Fruit fly (Drosophila melanogaster) whole organism, embryonic: ENCODE data around the gene LManIV.

Experiments
- Abd-B ChIP-seq: fragments of 200-800 bp; sonication (Bioruptor generic); optimal IDR thresholded peaks from 2 replicates; lab custom pipeline; 2018; ENCODE audit warnings: missing biosample characterization, mild to moderate bottlenecking, missing genetic modification characterization, moderate library complexity
- Awh ChIP-seq: fragments of 200-800 bp; sonication (Bioruptor generic); IDR thresholded peaks from 2 replicates; pipeline ENCODE4, ENCODE4 v1.3.6; 2022; ENCODE audit warnings: missing biosample characterization, missing genetic modification characterization
- Blimp-1 ChIP-seq: fragments of 200-800 bp; sonication (Bioruptor generic); optimal IDR thresholded peaks from 3 replicates; lab custom pipeline; 2018; ENCODE audit warnings: missing biosample characterization, missing genetic modification characterization, mild to moderate bottlenecking, moderate library complexity, missing genetic modification reagents
- CG10147 ChIP-seq: fragments of 200-800 bp; sonication (Bioruptor generic); optimal IDR thresholded peaks from 2 replicates; lab custom pipeline; 2019; ENCODE audit warnings: missing biosample characterization, mild to moderate bottlenecking, missing genetic modification characterization, moderate library complexity
- CG11085 ChIP-seq: fragments of 200-800 bp; sonication (Bioruptor generic); IDR thresholded peaks from 2 replicates; pipeline ENCODE4 v1.3.6; 2022; ENCODE audit warnings: missing biosample characterization, missing genetic modification characterization
- CG12219 ChIP-seq: fragments of 200-800 bp; sonication (Bioruptor generic); optimal IDR thresholded peaks from 3 replicates; lab custom pipeline; 2018; ENCODE audit warnings: missing biosample characterization, mild to moderate bottlenecking, missing genetic modification characterization
- CG12236 ChIP-seq: fragments of 200-800 bp; sonication (Bioruptor generic); optimal IDR thresholded peaks from 2 replicates; lab custom pipeline; 2016; ENCODE audit warnings: missing biosample characterization, missing genetic modification characterization
- CG12744 ChIP-seq: fragments of 200-800 bp; sonication (Bioruptor generic); optimal IDR thresholded peaks from 2 replicates; lab custom pipeline; 2016; ENCODE audit warnings: missing biosample characterization, missing genetic modification characterization
- CG13424 ChIP-seq: fragments of 200-800 bp; sonication (Bioruptor generic); optimal IDR thresholded peaks from 2 replicates; lab custom pipeline; 2019; ENCODE audit warnings: missing biosample characterization, mild to moderate bottlenecking, missing genetic modification characterization, moderate library complexity
- CG13775 ChIP-seq: fragments of 200-800 bp; sonication (Bioruptor generic); optimal IDR thresholded peaks from 3 replicates; lab custom pipeline; 2017; ENCODE audit warnings: missing biosample characterization, mild to moderate bottlenecking, missing genetic modification characterization
- CG15601 ChIP-seq: fragments of 200-800 bp; sonication (Bioruptor generic); optimal IDR thresholded peaks from 3 replicates; lab custom pipeline; 2019; ENCODE audit warnings: missing biosample characterization, mild to moderate bottlenecking, missing genetic modification characterization, moderate library complexity
- CG17328 ChIP-seq: fragments of 200-800 bp; sonication (Bioruptor generic); IDR thresholded peaks from 2 replicates; pipeline ENCODE4 v1.3.6; 2022; ENCODE audit warnings: missing biosample characterization, missing genetic modification characterization
- CG17361 ChIP-seq: fragments of 200-800 bp; sonication (Bioruptor generic); IDR thresholded peaks from 3 replicates; pipeline ENCODE4 v1.3.6; 2022; ENCODE audit warnings: missing biosample characterization, missing genetic modification characterization
- CG17829 ChIP-seq: fragments of 200-800 bp; optimal IDR thresholded peaks from 2 replicates; lab custom pipeline; 2019; ENCODE audit warnings: missing biosample characterization, mild to moderate bottlenecking, missing genetic modification characterization, moderate library complexity
- CG18262 ChIP-seq: fragments of 200-800 bp; optimal IDR thresholded peaks from 3 replicates; lab custom pipeline; 2019; ENCODE audit warnings: missing biosample characterization, mild to moderate bottlenecking, missing genetic modification characterization, moderate library complexity
- CG2202 ChIP-seq: fragments of 200-800 bp; sonication (Bioruptor generic); optimal IDR thresholded peaks from 2 replicates; lab custom pipeline; 2018; ENCODE audit warnings: missing biosample characterization, mild to moderate bottlenecking, missing genetic modification characterization
- CG2712 ChIP-seq: fragments of 200-800 bp; optimal IDR thresholded peaks from 3 replicates; lab custom pipeline; 2019; ENCODE audit warnings: missing biosample characterization, mild to moderate bottlenecking, missing genetic modification characterization, moderate library complexity
- CG30403 ChIP-seq: fragments of 200-800 bp; sonication (Bioruptor generic); optimal IDR thresholded peaks from 3 replicates; lab custom pipeline; 2016; ENCODE audit warnings: missing biosample characterization, missing genetic modification characterization
- CG31365 ChIP-seq: fragments of 200-800 bp; sonication (Bioruptor generic); optimal IDR thresholded peaks from 2 replicates; lab custom pipeline; 2018; ENCODE audit warnings: missing biosample characterization, mild to moderate bottlenecking, missing genetic modification characterization
- CG31388 ChIP-seq: fragments of 200-800 bp; sonication (Bioruptor generic); optimal IDR thresholded peaks from 2 replicates; lab custom pipeline; 2016; ENCODE audit warnings: missing biosample characterization, missing genetic modification characterization
- CG31441 ChIP-seq: fragments of 200-800 bp; sonication (Bioruptor generic); IDR thresholded peaks from 2 replicates; pipeline ENCODE4 v1.3.6; 2022; ENCODE audit warnings: missing biosample characterization, missing genetic modification characterization
- CG32772 ChIP-seq: fragments of 200-800 bp; sonication (Bioruptor generic); IDR thresholded peaks from 2 replicates; pipeline ENCODE4 v1.3.6; 2022; ENCODE audit warnings: missing biosample characterization, missing genetic modification characterization
- CG5245 ChIP-seq: fragments of 200-800 bp; sonication (Bioruptor generic); optimal IDR thresholded peaks from 3 replicates; lab custom pipeline; 2016; ENCODE audit warnings: missing biosample characterization, missing genetic modification characterization
- CG6254 ChIP-seq: fragments of 200-800 bp; sonication (Bioruptor generic); optimal IDR thresholded peaks from 3 replicates; lab custom pipeline; 2017; ENCODE audit warnings: mild to moderate bottlenecking, missing biosample characterization, missing genetic modification reagents, missing genetic modification characterization
- CG6765 ChIP-seq: fragments of 200-800 bp; sonication (Bioruptor generic); optimal IDR thresholded peaks from 3 replicates; lab custom pipeline; 2017; ENCODE audit warnings: missing biosample characterization, mild to moderate bottlenecking, missing genetic modification characterization
- CG7556 ChIP-seq: fragments of 200-800 bp; sonication (Bioruptor generic); optimal IDR thresholded peaks from 2 replicates; lab custom pipeline; 2017; ENCODE audit warnings: missing biosample characterization, mild to moderate bottlenecking, missing genetic modification characterization
- CG8388 ChIP-seq: fragments of 200-800 bp; sonication (Bioruptor generic); optimal IDR thresholded peaks from 2 replicates; lab custom pipeline; 2019; ENCODE audit warnings: missing biosample characterization, mild to moderate bottlenecking, missing genetic modification characterization, moderate library complexity
- CG8924 ChIP-seq: fragments of 200-800 bp; optimal IDR thresholded peaks from 3 replicates; lab custom pipeline; 2019; ENCODE audit warnings: missing biosample characterization, mild to moderate bottlenecking, missing genetic modification characterization, moderate library complexity
- CG8944 ChIP-seq: fragments of 200-800 bp; sonication (Bioruptor generic); optimal IDR thresholded peaks from 3 replicates; lab custom pipeline; 2016; ENCODE audit warnings: missing biosample characterization, missing genetic modification characterization
- CG9215 ChIP-seq: fragments of 200-800 bp; sonication (Bioruptor generic); IDR thresholded peaks from 2 replicates; pipeline ENCODE4 v1.3.6; 2022; ENCODE audit warnings: missing biosample characterization, missing genetic modification characterization
- CoRest ChIP-seq: fragments of 200-800 bp; sonication (Bioruptor generic); optimal IDR thresholded peaks from 3 replicates; lab custom pipeline; 2018; ENCODE audit warnings: missing biosample characterization, mild to moderate bottlenecking, missing genetic modification characterization, moderate library complexity
- E2f2 ChIP-seq: fragments of 200-800 bp; sonication (Bioruptor generic); IDR thresholded peaks from 2 replicates; pipeline ENCODE4 v1.3.6; 2022; ENCODE audit warnings: missing biosample characterization, missing genetic modification characterization
- Max ChIP-seq: fragments of 200-800 bp; sonication (Bioruptor generic); optimal IDR thresholded peaks from 2 replicates; lab custom pipeline; 2016; ENCODE audit warnings: missing biosample characterization, mild to moderate bottlenecking, missing genetic modification characterization
- NFAT ChIP-seq: fragments of 200-800 bp; sonication (Bioruptor generic); IDR thresholded peaks from 2 replicates; pipeline ENCODE4 v1.3.6; 2022; ENCODE audit warnings: missing biosample characterization, missing genetic modification characterization
- Nf-YC ChIP-seq: fragments of 200-800 bp; optimal IDR thresholded peaks from 3 replicates; lab custom pipeline; 2019; ENCODE audit warnings: missing biosample characterization, mild to moderate bottlenecking, missing genetic modification characterization, moderate library complexity
- Oaz ChIP-seq: fragments of 200-800 bp; sonication (Bioruptor generic); IDR thresholded peaks from 2 replicates; pipeline ENCODE4 v1.3.6; 2022; ENCODE audit warnings: missing biosample characterization, missing genetic modification characterization
- Ptx1 ChIP-seq: fragments of 200-800 bp; sonication (Bioruptor generic); IDR thresholded peaks from 2 replicates; pipeline ENCODE4 v1.3.6; 2022; ENCODE audit warnings: missing biosample characterization, missing genetic modification characterization
- Sox100B ChIP-seq: fragments of 200-800 bp; sonication (Bioruptor generic); optimal IDR thresholded peaks from 3 replicates; lab custom pipeline; 2018; ENCODE audit warnings: missing biosample characterization, mild to moderate bottlenecking, missing genetic modification characterization
- dmrt99B ChIP-seq: fragments of 200-800 bp; sonication (Bioruptor generic); optimal IDR thresholded peaks from 2 replicates; lab custom pipeline; 2018; ENCODE audit warnings: missing biosample characterization, mild to moderate bottlenecking, missing genetic modification characterization, moderate library complexity
- eyg ChIP-seq: fragments of 200-800 bp; sonication (Bioruptor generic); optimal IDR thresholded peaks from 3 replicates; lab custom pipeline; 2016; ENCODE audit warnings: missing biosample characterization, missing genetic modification characterization
- gem ChIP-seq: fragments of 200-800 bp; sonication (Bioruptor generic); optimal IDR thresholded peaks from 2 replicates; lab custom pipeline; 2019; ENCODE audit warnings: missing biosample characterization, mild to moderate bottlenecking, missing genetic modification characterization, moderate library complexity
- jumu ChIP-seq: fragments of 200-800 bp; sonication (Bioruptor generic); optimal IDR thresholded peaks from 3 replicates; lab custom pipeline; 2016; ENCODE audit warnings: missing biosample characterization, missing genetic modification characterization
- lab ChIP-seq: fragments of 200-800 bp; sonication (Bioruptor generic); optimal IDR thresholded peaks from 3 replicates; lab custom pipeline; 2017; ENCODE audit warnings: missing biosample characterization, missing genetic modification characterization, mild to moderate bottlenecking, moderate library complexity, missing genetic modification reagents
- lbe ChIP-seq: fragments of 200-800 bp; sonication (Bioruptor generic); optimal IDR thresholded peaks from 2 replicates; lab custom pipeline; 2016; ENCODE audit warnings: missing biosample characterization, mild to moderate bottlenecking, missing genetic modification characterization
- pb ChIP-seq: fragments of 200-800 bp; sonication (Bioruptor generic); optimal IDR thresholded peaks from 3 replicates; lab custom pipeline; 2016; ENCODE audit warnings: missing biosample characterization, missing genetic modification characterization
- phol ChIP-seq: fragments of 200-800 bp; sonication (Bioruptor generic); optimal IDR thresholded peaks from 3 replicates; lab custom pipeline; 2018; ENCODE audit warnings: missing biosample characterization, mild to moderate bottlenecking, missing genetic modification characterization, moderate library complexity
- pnt ChIP-seq: fragments of 200-800 bp; sonication (Bioruptor generic); optimal IDR thresholded peaks from 3 replicates; lab custom pipeline; 2016; ENCODE audit warnings: missing biosample characterization, missing genetic modification characterization
- sc ChIP-seq, 3 experiments: fragments of >200 bp in 2 of 3; fragments of 200-800 bp in 1 of 3; sonication (Bioruptor generic) in 1 of 3; optimal IDR thresholded peaks; 2 replicates in 2 of 3; 3 replicates in 1 of 3; lab custom pipeline; 2017; ENCODE audit warnings: mild to moderate bottlenecking in 1 of 3, missing biosample characterization in 1 of 3, missing genetic modification characterization in 1 of 3, missing genetic modification reagents in 1 of 3
- ssp ChIP-seq: fragments of 200-800 bp; sonication (Bioruptor generic); IDR thresholded peaks from 2 replicates; pipeline ENCODE4 v1.3.6; 2022; ENCODE audit warnings: missing biosample characterization, missing genetic modification characterization
- tgo ChIP-seq: fragments of 200-800 bp; sonication (Bioruptor generic); IDR thresholded peaks from 3 replicates; pipeline ENCODE4 v1.3.6; 2022; ENCODE audit warnings: missing biosample characterization, missing genetic modification characterization

LManIV gene

DNA sequence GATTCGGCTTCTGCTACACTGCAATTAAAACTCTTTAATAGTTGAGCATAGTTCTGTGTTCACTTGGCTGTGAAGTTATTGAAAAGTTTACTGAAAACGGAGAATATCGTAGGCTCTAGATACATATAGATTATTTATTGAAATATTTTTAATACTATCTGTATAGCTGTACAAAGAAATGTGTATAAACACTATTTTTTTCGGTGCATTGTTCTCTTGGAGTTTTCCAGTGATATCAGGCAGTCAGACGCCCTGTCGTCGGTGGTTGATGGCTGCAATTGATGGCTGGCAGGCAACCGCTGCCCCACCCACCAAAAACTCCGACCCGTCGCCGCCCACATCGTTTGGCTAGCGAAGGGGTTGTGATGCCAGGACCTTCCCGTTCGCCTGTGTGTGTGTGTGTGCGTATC, 25.8 kb downstream of the LManIV start (continued):
- TF ChIP-seq CG18262 (tag; lab: Kevin White, UChicago) (peak; percentile 61), phol (tag; lab: Kevin White, UChicago) (peak; percentile 29), NFAT (no peak), CG32772 (GFP tag; lab: Robert Waterston, UW) (peak; percentile 51; the same call in 1 of the 2 replicates), CG31365 (tag; lab: Kevin White, UChicago) (no peak), CG12219 (GFP tag; lab: Kevin White, UChicago) (peak; percentile 16), E2f2 (GFP tag; lab: Robert Waterston, UW) (no peak), Awh (GFP tag; lab: Robert Waterston, UW) (0 out of 2 replicates have a peak, but pooled peaks have one; percentile 25), CG15601 (tag; lab: Kevin White, UChicago) (peak; percentile 64), Max (GFP tag; lab: Kevin White, UChicago) (peak; percentile 14), CG2712 (tag; lab: Kevin White, UChicago) (peak; percentile 58), jumu (GFP tag; lab: Kevin White, UChicago) (no peak), Sox100B (GFP tag; lab: Kevin White, UChicago) (peak; percentile 43), gem (tag; lab: Kevin White, UChicago) (peak; percentile 74), Blimp-1 (GFP tag; lab: Kevin White, UChicago) (peak; percentile 49), CG30403 (GFP tag; lab: Kevin White, UChicago) (peak; percentile 5), CG6765 (GFP tag; lab: Kevin White, UChicago) (no peak), sc (optimal IDR thresholded peaks at IDR 0.05; lab: Kevin White, UChicago) (no peak), sc (GFP tag; optimal IDR thresholded peaks at IDR 0.05; lab: Kevin White, UChicago) (peak; percentile 7), dmrt99B (peak; percentile 68), CG17328 (peak; percentile 44; the same call in 1 of the 2 replicates), CG12236 (GFP tag; lab: Kevin White, UChicago) (no peak), tgo (peak; percentile 43; the same call in 1 of the 3 replicates), CG31441 (GFP tag; lab: Robert Waterston, UW) (peak; percentile 49), Oaz (GFP tag; lab: Robert Waterston, UW) (no peak), CoRest (tag; lab: Kevin White, UChicago) (peak; percentile 54), CG2202 (tag; lab: Kevin White, UChicago) (peak; percentile 18), CG8944 (GFP tag; lab: Kevin White, UChicago) (no peak), lab (GFP tag; lab: Kevin White, UChicago) (peak; percentile 49), Nf-YC (tag; lab: Kevin White, UChicago) (peak; percentile 50), lbe (GFP tag; lab: Kevin White, UChicago) (no peak), CG7556 (GFP tag; lab: Kevin White, UChicago) (peak; percentile 63), eyg (GFP tag; lab: Kevin White, UChicago) (no peak), CG31388 (GFP tag; lab: Kevin White, UChicago) (peak; percentile 18), CG17829 (tag; lab: Kevin White, UChicago) (peak; percentile 34), CG8924 (tag; lab: Kevin White, UChicago) (peak; percentile 58), ssp (GFP tag; lab: Robert Waterston, UW) (0 out of 2 replicates have a peak, but pooled peaks have one; percentile 5), CG5245 (peak; percentile 50), CG9215 (0 out of 2 replicates have a peak, but pooled peaks have one; percentile 6), Abd-B (GFP tag; lab: Kevin White, UChicago) (peak; percentile 9), Ptx1 (GFP tag; lab: Robert Waterston, UW) (peak; percentile 43), CG17361 (0 out of 3 replicates have a peak, but pooled peaks have one; percentile 44), pb (GFP tag; lab: Kevin White, UChicago) (no peak), pnt (GFP tag; lab: Kevin White, UChicago) (no peak), CG11085 (GFP tag; lab: Robert Waterston, UW) (no peak), CG13775 (GFP tag; lab: Kevin White, UChicago) (peak; percentile 2), CG8388 (peak; percentile 53), CG6254 (peak; percentile 43), CG12744 (GFP tag; lab: Kevin White, UChicago) (no peak), CG13424 (tag; lab: Kevin White, UChicago) (peak; percentile 62), CG10147 (peak; percentile 64)
